Fruit fly (Drosophila melanogaster) S2 (cell line): Measurements from ENCODE around the gene CG14929.

Source experiments
- CG8478 ChIP-seq: fragments of >200 bp; optimal IDR thresholded peaks from 2 replicates; lab custom pipeline; 2018
- CTCF ChIP-seq, 2 experiments: fragments of >200 bp; optimal IDR thresholded peaks; 2 replicates each; lab custom pipeline; 2018

- no peak for TF ChIP-seq CG8478
- TF ChIP-seq CTCF (optimal IDR thresholded peaks at IDR 0.05; lab: Kevin White, UChicago), result no peak
Observed at dm6 chr2L:11553825-11554224, 34.2 kb downstream of the CG14929 start.
